Fruit fly (Drosophila melanogaster) whole organism, pupa: ENCODE measurements around the gene qtc.

Experiments
- CG10348 ChIP-seq: fragments of 200-800 bp; sonication (Bioruptor generic); IDR thresholded peaks from 2 replicates; pipeline ENCODE4 v1.3.6; 2022; ENCODE audit warnings: missing biosample characterization, missing genetic modification characterization
- CG12605 ChIP-seq: fragments of 200-800 bp; sonication (Bioruptor generic); IDR thresholded peaks from 2 replicates; pipeline ENCODE4 v1.3.6; 2022; ENCODE audit warnings: missing biosample characterization, missing genetic modification characterization
- CG13204 ChIP-seq: fragments of 200-800 bp; sonication (Bioruptor generic); optimal IDR thresholded peaks from 2 replicates; lab custom pipeline; 2018; ENCODE audit warnings: missing biosample characterization, mild to moderate bottlenecking, missing genetic modification characterization, moderate library complexity
- CG14655 ChIP-seq: fragments of 200-800 bp; sonication (Bioruptor generic); optimal IDR thresholded peaks from 3 replicates; lab custom pipeline; 2017; ENCODE audit warnings: mild to moderate bottlenecking, missing biosample characterization, missing genetic modification reagents, missing genetic modification characterization
- CG15710 ChIP-seq: fragments of 200-800 bp; sonication (Bioruptor generic); optimal IDR thresholded peaks from 2 replicates; lab custom pipeline; 2018; ENCODE audit warnings: missing biosample characterization, mild to moderate bottlenecking, missing genetic modification characterization, moderate library complexity
- CG17806 ChIP-seq: fragments of 200-800 bp; sonication (Bioruptor generic); optimal IDR thresholded peaks from 2 replicates; lab custom pipeline; 2018; ENCODE audit warnings: missing biosample characterization, mild to moderate bottlenecking, missing genetic modification characterization, moderate library complexity
- CG32121 ChIP-seq: fragments of 200-800 bp; sonication (Bioruptor generic); IDR thresholded peaks from 2 replicates; pipeline ENCODE4 v1.3.6; 2022; ENCODE audit warnings: missing biosample characterization, missing genetic modification characterization
- CG34367 ChIP-seq: fragments of 200-800 bp; sonication (Bioruptor generic); optimal IDR thresholded peaks from 2 replicates; lab custom pipeline; 2018; ENCODE audit warnings: missing biosample characterization, mild to moderate bottlenecking, missing genetic modification characterization
- CG4496 ChIP-seq: fragments of 200-800 bp; sonication (Bioruptor generic); IDR thresholded peaks from 3 replicates; pipeline ENCODE4 v1.3.6; 2022; ENCODE audit warnings: missing biosample characterization, missing genetic modification characterization
- CG8159 ChIP-seq: fragments of 200-800 bp; sonication (Bioruptor generic); optimal IDR thresholded peaks from 3 replicates; lab custom pipeline; 2018; ENCODE audit warnings: missing biosample characterization, mild to moderate bottlenecking, missing genetic modification characterization, moderate library complexity
- CG8301 ChIP-seq: fragments of 200-800 bp; sonication (Bioruptor generic); optimal IDR thresholded peaks from 2 replicates; lab custom pipeline; 2018; ENCODE audit warnings: missing biosample characterization, mild to moderate bottlenecking, missing genetic modification characterization
- CG9948 ChIP-seq: fragments of 200-800 bp; sonication (Bioruptor generic); optimal IDR thresholded peaks from 2 replicates; lab custom pipeline; 2018; ENCODE audit warnings: missing biosample characterization, mild to moderate bottlenecking, missing genetic modification characterization, moderate library complexity
- D1 ChIP-seq: fragments of 200-800 bp; sonication (Bioruptor generic); optimal IDR thresholded peaks from 2 replicates; lab custom pipeline; 2018; ENCODE audit warnings: missing biosample characterization, mild to moderate bottlenecking, missing genetic modification characterization, moderate library complexity
- EcR ChIP-seq: fragments of 200-800 bp; sonication (Bioruptor generic); optimal IDR thresholded peaks from 3 replicates; lab custom pipeline; 2019; ENCODE audit warnings: missing biosample characterization, missing genetic modification characterization, mild to moderate bottlenecking, moderate library complexity, missing genetic modification reagents
- Ets98B ChIP-seq: fragments of 200-800 bp; sonication (Bioruptor generic); IDR thresholded peaks from 2 replicates; pipeline ENCODE4 v1.3.6; 2022; ENCODE audit warnings: missing biosample characterization, missing genetic modification characterization
- Pif1A ChIP-seq: fragments of 200-800 bp; sonication (Bioruptor generic); optimal IDR thresholded peaks from 3 replicates; lab custom pipeline; 2016; ENCODE audit warnings: missing biosample characterization, missing genetic modification characterization
- Pif1B ChIP-seq: fragments of 200-800 bp; sonication (Bioruptor generic); optimal IDR thresholded peaks from 3 replicates; lab custom pipeline; 2016; ENCODE audit warnings: missing biosample characterization, missing genetic modification characterization
- Snoo ChIP-seq: fragments of 200-800 bp; sonication (Bioruptor generic); optimal IDR thresholded peaks from 3 replicates; lab custom pipeline; 2017; ENCODE audit warnings: missing biosample characterization, mild to moderate bottlenecking, missing genetic modification characterization, inconsistent platforms
- fd96Ca ChIP-seq: fragments of 200-800 bp; sonication (Bioruptor generic); IDR thresholded peaks from 3 replicates; pipeline ENCODE4 v1.3.6; 2022; ENCODE audit warnings: missing biosample characterization, missing genetic modification characterization
- gl ChIP-seq: fragments of 200-800 bp; sonication (Bioruptor generic); optimal IDR thresholded peaks from 2 replicates; lab custom pipeline; 2018; ENCODE audit warnings: missing biosample characterization, mild to moderate bottlenecking, missing genetic modification characterization
- rn ChIP-seq: fragments of 200-800 bp; sonication (Bioruptor generic); IDR thresholded peaks from 2 replicates; pipeline ENCODE4 v1.3.6; 2022; ENCODE audit warnings: missing biosample characterization, missing genetic modification characterization

The qtc gene

dm6 chr2L:5080225-5080867, 19.7 kb downstream of the qtc start:
- TF ChIP-seq CG32121, result peak; percentile 90
- TF ChIP-seq Pif1A (GFP tag; lab: Kevin White, UChicago), result peak; percentile 67
- peak; percentile 80 for TF ChIP-seq CG34367 (tag; lab: Kevin White, UChicago)
- peak; percentile 70; the same call in 1 of the 3 replicates for TF ChIP-seq CG4496 (GFP tag; lab: Robert Waterston, UW)
- peak; percentile 87 for TF ChIP-seq CG9948 (tag; lab: Kevin White, UChicago)
- peak; percentile 85 for TF ChIP-seq D1 (tag; lab: Kevin White, UChicago)
- TF ChIP-seq Pif1B (GFP tag; lab: Kevin White, UChicago), result peak; percentile 73
- TF ChIP-seq CG13204 (GFP tag; lab: Kevin White, UChicago), result peak; percentile 48
- peak; percentile 76; the same call in 1 of the 2 replicates for TF ChIP-seq CG12605 (GFP tag; lab: Robert Waterston, UW)
- peak; percentile 37 for TF ChIP-seq gl (tag; lab: Kevin White, UChicago)
- peak; percentile 87 for TF ChIP-seq CG15710 (tag; lab: Kevin White, UChicago)
- TF ChIP-seq rn (GFP tag; lab: Robert Waterston, UW), result no peak; the same call in none of the 2 replicates
- TF ChIP-seq CG14655 (GFP tag; lab: Kevin White, UChicago), result peak; percentile 95
- TF ChIP-seq CG8159, result peak; percentile 93
- peak; percentile 66 for TF ChIP-seq Ets98B
- TF ChIP-seq Snoo, result no peak
- peak; percentile 70; the same call in 2 of the 3 replicates for TF ChIP-seq fd96Ca (GFP tag; lab: Robert Waterston, UW)
- peak; percentile 62 for TF ChIP-seq EcR (GFP tag; lab: Kevin White, UChicago)
- TF ChIP-seq CG8301 (tag; lab: Kevin White, UChicago), result peak; percentile 92
- TF ChIP-seq CG10348 (GFP tag; lab: Robert Waterston, UW), result no peak
- TF ChIP-seq CG17806 (tag; lab: Kevin White, UChicago), result peak; percentile 85

- peak; percentile 14; the same call in 1 of the 2 replicates for TF ChIP-seq CG32121
- no peak for TF ChIP-seq CG17806 (tag; lab: Kevin White, UChicago)
- TF ChIP-seq D1 (tag; lab: Kevin White, UChicago), result no peak
- no peak for TF ChIP-seq CG34367 (tag; lab: Kevin White, UChicago)
- peak; percentile 5 for TF ChIP-seq EcR (GFP tag; lab: Kevin White, UChicago)
- peak; percentile 5 for TF ChIP-seq Pif1A (GFP tag; lab: Kevin White, UChicago)
- no peak for TF ChIP-seq CG9948 (tag; lab: Kevin White, UChicago)
- no peak for TF ChIP-seq gl (tag; lab: Kevin White, UChicago)
- no peak for TF ChIP-seq rn (GFP tag; lab: Robert Waterston, UW)
These were observed 24.1 kb downstream of the qtc start for dm6 chr2L:5084586-5085257.

dm6 chr2L:5085561-5085960, 24.9 kb downstream of the qtc start:
- TF ChIP-seq CG32121 (0 out of 2 replicates have a peak, but pooled peaks have one; percentile 29), Pif1A (GFP tag; lab: Kevin White, UChicago) (peak; percentile 53), CG34367 (tag; lab: Kevin White, UChicago) (no peak), fd96Ca (GFP tag; lab: Robert Waterston, UW) (no peak), Snoo (peak; percentile 36), D1 (tag; lab: Kevin White, UChicago) (no peak), CG4496 (GFP tag; lab: Robert Waterston, UW) (no peak), gl (tag; lab: Kevin White, UChicago) (no peak), CG10348 (GFP tag; lab: Robert Waterston, UW) (no peak), EcR (GFP tag; lab: Kevin White, UChicago) (no peak), CG13204 (GFP tag; lab: Kevin White, UChicago) (no peak), CG14655 (GFP tag; lab: Kevin White, UChicago) (peak; percentile 1), Pif1B (GFP tag; lab: Kevin White, UChicago) (peak; percentile 1), CG9948 (tag; lab: Kevin White, UChicago) (peak; percentile 20), CG15710 (tag; lab: Kevin White, UChicago) (peak; percentile 22), CG8159 (no peak), Ets98B (peak; percentile 31; the same call in 1 of the 2 replicates), CG12605 (GFP tag; lab: Robert Waterston, UW) (no peak), rn (GFP tag; lab: Robert Waterston, UW) (no peak), CG17806 (tag; lab: Kevin White, UChicago) (peak; percentile 20), CG8301 (tag; lab: Kevin White, UChicago) (peak; percentile 24)
- TF ChIP-seq, all 21 proteins: peak for 10

dm6 chr2L:5086905-5087522, 26.4 kb downstream of the qtc start:
- TF ChIP-seq CG9948 (tag; lab: Kevin White, UChicago) (peak; percentile 83), CG4496 (GFP tag; lab: Robert Waterston, UW) (peak; percentile 81), CG17806 (tag; lab: Kevin White, UChicago) (peak; percentile 81), CG15710 (tag; lab: Kevin White, UChicago) (peak; percentile 85), Pif1A (GFP tag; lab: Kevin White, UChicago) (peak; percentile 90), rn (GFP tag; lab: Robert Waterston, UW) (no peak), CG32121 (peak; percentile 62), Snoo (peak; percentile 84), CG14655 (GFP tag; lab: Kevin White, UChicago) (peak; percentile 86), CG8301 (tag; lab: Kevin White, UChicago) (peak; percentile 83), CG34367 (tag; lab: Kevin White, UChicago) (peak; percentile 78), CG10348 (GFP tag; lab: Robert Waterston, UW) (no peak), fd96Ca (GFP tag; lab: Robert Waterston, UW) (peak; percentile 69; the same call in 2 of the 3 replicates), CG8159 (peak; percentile 87), EcR (GFP tag; lab: Kevin White, UChicago) (peak; percentile 13), Pif1B (GFP tag; lab: Kevin White, UChicago) (peak; percentile 92), gl (tag; lab: Kevin White, UChicago) (peak; percentile 72), Ets98B (peak; percentile 55), D1 (tag; lab: Kevin White, UChicago) (peak; percentile 76), CG13204 (GFP tag; lab: Kevin White, UChicago) (peak; percentile 66), CG12605 (GFP tag; lab: Robert Waterston, UW) (peak; percentile 71)
